Worm (Caenorhabditis elegans) whole organism, L2 larva: ENCODE results near the gene arr-1.

Source experiments
- C34F6.9 ChIP-seq: fragments of 150-350 bp; optimal IDR thresholded peaks from 2 replicates; lab custom pipeline; 2014; ENCODE audit warnings: missing biosample characterization, missing genetic modification characterization
- R02D3.7 ChIP-seq: fragments of 150-350 bp; optimal IDR thresholded peaks from 2 replicates; lab custom pipeline; 2014; ENCODE audit warnings: missing biosample characterization, missing genetic modification characterization
- Y55F3AM.14 ChIP-seq: fragments of 200-800 bp; sonication (Bioruptor generic); optimal IDR thresholded peaks from 2 replicates; lab custom pipeline; 2018; ENCODE audit warnings: mild to moderate bottlenecking, missing genetic modification characterization, missing compliant biosample characterization
- ZK546.5 ChIP-seq: sonication (generic microtip); optimal IDR thresholded peaks from 2 replicates; lab custom pipeline; 2017; ENCODE audit warnings: missing biosample characterization, missing genetic modification characterization
- alr-1 ChIP-seq: fragments of 150-350 bp; optimal IDR thresholded peaks from 2 replicates; lab custom pipeline; 2014; ENCODE audit warnings: missing biosample characterization, missing genetic modification characterization
- ama-1 ChIP-seq: fragments of 150-350 bp; optimal IDR thresholded peaks from 2 replicates; lab custom pipeline; 2018; ENCODE audit warnings: inconsistent platforms
- blmp-1 ChIP-seq: sonication (generic microtip); optimal IDR thresholded peaks from 2 replicates; lab custom pipeline; 2017; ENCODE audit warnings: missing genetic modification characterization, mild to moderate bottlenecking, missing compliant biosample characterization, antibody characterized with exemption, moderate library complexity; ENCODE audit not compliant: insufficient read depth
- ceh-16 ChIP-seq: fragments of 150-350 bp; optimal IDR thresholded peaks from 2 replicates; lab custom pipeline; 2014; ENCODE audit warnings: missing biosample characterization, missing genetic modification characterization
- egl-27 ChIP-seq: sonication (generic microtip); optimal IDR thresholded peaks from 3 replicates; lab custom pipeline; 2017; ENCODE audit warnings: missing biosample characterization, missing genetic modification reagents, missing genetic modification characterization
- elt-1 ChIP-seq: fragments of 150-350 bp; optimal IDR thresholded peaks from 2 replicates; lab custom pipeline; 2014; ENCODE audit warnings: missing biosample characterization, missing genetic modification characterization
- elt-3 ChIP-seq: sonication (generic microtip); optimal IDR thresholded peaks from 2 replicates; lab custom pipeline; 2017; ENCODE audit warnings: missing biosample characterization, missing genetic modification characterization
- fos-1 ChIP-seq: fragments of 150-350 bp; optimal IDR thresholded peaks from 2 replicates; lab custom pipeline; 2014; ENCODE audit warnings: missing biosample characterization, missing genetic modification characterization
- lin-11 ChIP-seq: fragments of 150-350 bp; sonication (generic microtip); optimal IDR thresholded peaks from 2 replicates; lab custom pipeline; 2014; ENCODE audit warnings: missing biosample characterization, missing genetic modification characterization, inconsistent platforms, mixed read lengths
- lin-13 ChIP-seq: fragments of 150-350 bp; optimal IDR thresholded peaks from 2 replicates; lab custom pipeline; 2014; ENCODE audit warnings: missing biosample characterization, missing genetic modification reagents, missing genetic modification characterization
- lin-39 ChIP-seq: fragments of 150-350 bp; optimal IDR thresholded peaks from 2 replicates; lab custom pipeline; 2014; ENCODE audit warnings: missing biosample characterization, missing genetic modification reagents, missing genetic modification characterization
- lsy-2 ChIP-seq, 2 experiments: fragments of 150-350 bp in 1 of 2; sonication (generic microtip) in 1 of 2; optimal IDR thresholded peaks; 2 replicates each; lab custom pipeline; 2014 to 2017; ENCODE audit warnings: missing biosample characterization in 2 of 2, missing genetic modification characterization in 2 of 2
- mdl-1 ChIP-seq, 2 experiments: fragments of 150-350 bp in 1 of 2; sonication (generic microtip) in 1 of 2; optimal IDR thresholded peaks; 2 replicates each; lab custom pipeline; 2017; ENCODE audit warnings: missing biosample characterization in 2 of 2, missing genetic modification characterization in 2 of 2
- nhr-11 ChIP-seq: fragments of 150-350 bp; optimal IDR thresholded peaks from 2 replicates; lab custom pipeline; 2014; ENCODE audit warnings: missing biosample characterization, missing genetic modification characterization
- nhr-129 ChIP-seq: fragments of 150-350 bp; optimal IDR thresholded peaks from 2 replicates; lab custom pipeline; 2014; ENCODE audit warnings: missing biosample characterization, missing genetic modification characterization
- nhr-21 ChIP-seq: fragments of 150-350 bp; optimal IDR thresholded peaks from 2 replicates; lab custom pipeline; 2014; ENCODE audit warnings: missing biosample characterization, missing genetic modification characterization
- nhr-23 ChIP-seq: fragments of 150-350 bp; optimal IDR thresholded peaks from 2 replicates; lab custom pipeline; 2014; ENCODE audit warnings: missing biosample characterization, missing genetic modification reagents, missing genetic modification characterization
- nhr-25 ChIP-seq: fragments of 150-350 bp; sonication (generic microtip); optimal IDR thresholded peaks from 3 replicates; lab custom pipeline; 2014; ENCODE audit warnings: missing biosample characterization, missing genetic modification characterization
- nhr-6 ChIP-seq: fragments of 150-350 bp; optimal IDR thresholded peaks from 2 replicates; lab custom pipeline; 2014; ENCODE audit warnings: missing biosample characterization, missing genetic modification characterization
- peb-1 ChIP-seq: fragments of 150-350 bp; optimal IDR thresholded peaks from 2 replicates; lab custom pipeline; 2014; ENCODE audit warnings: missing biosample characterization, missing genetic modification characterization
- sem-4 ChIP-seq: fragments of 150-350 bp; optimal IDR thresholded peaks from 2 replicates; lab custom pipeline; 2014; ENCODE audit warnings: missing biosample characterization, missing genetic modification reagents, missing genetic modification characterization
- skn-1 ChIP-seq: sonication (generic microtip); optimal IDR thresholded peaks from 2 replicates; lab custom pipeline; 2017; ENCODE audit warnings: missing biosample characterization, missing genetic modification characterization
- sma-3 ChIP-seq: sonication (generic microtip); optimal IDR thresholded peaks from 2 replicates; lab custom pipeline; 2016; ENCODE audit warnings: missing genetic modification reagents, missing genetic modification characterization, missing compliant biosample characterization
- sma-9 ChIP-seq, 2 experiments: fragments of 150-350 bp in 1 of 2; sonication (generic microtip) in 1 of 2; optimal IDR thresholded peaks; 2 replicates each; lab custom pipeline; 2014 to 2016; ENCODE audit warnings: missing genetic modification characterization in 2 of 2, mild to moderate bottlenecking in 1 of 2, missing biosample characterization in 1 of 2, missing compliant biosample characterization in 1 of 2, missing genetic modification reagents in 1 of 2, moderate library complexity in 1 of 2
- snpc-4 ChIP-seq: fragments of 150-350 bp; optimal IDR thresholded peaks from 2 replicates; lab custom pipeline; 2014; ENCODE audit warnings: missing biosample characterization, missing genetic modification characterization
- unc-39 ChIP-seq: fragments of 150-350 bp; optimal IDR thresholded peaks from 2 replicates; lab custom pipeline; 2014; ENCODE audit warnings: missing biosample characterization, missing genetic modification characterization
- unc-55 ChIP-seq: fragments of 150-350 bp; sonication (generic microtip); optimal IDR thresholded peaks from 3 replicates; lab custom pipeline; 2014; ENCODE audit warnings: missing biosample characterization, missing genetic modification reagents, missing genetic modification characterization
- zag-1 ChIP-seq: fragments of 150-350 bp; optimal IDR thresholded peaks from 2 replicates; lab custom pipeline; 2014; ENCODE audit warnings: missing biosample characterization, missing genetic modification characterization
- ztf-1 ChIP-seq: fragments of 200-800 bp; sonication (Bioruptor generic); conservative IDR thresholded peaks from 2 replicates; pipeline ENCODE4 v1.3.6; 2022; ENCODE audit warnings: missing genetic modification characterization, missing compliant biosample characterization
- ztf-4 ChIP-seq: fragments of 150-350 bp; optimal IDR thresholded peaks from 2 replicates; lab custom pipeline; 2014; ENCODE audit warnings: missing biosample characterization, missing genetic modification characterization

arr-1 gene

DNA sequence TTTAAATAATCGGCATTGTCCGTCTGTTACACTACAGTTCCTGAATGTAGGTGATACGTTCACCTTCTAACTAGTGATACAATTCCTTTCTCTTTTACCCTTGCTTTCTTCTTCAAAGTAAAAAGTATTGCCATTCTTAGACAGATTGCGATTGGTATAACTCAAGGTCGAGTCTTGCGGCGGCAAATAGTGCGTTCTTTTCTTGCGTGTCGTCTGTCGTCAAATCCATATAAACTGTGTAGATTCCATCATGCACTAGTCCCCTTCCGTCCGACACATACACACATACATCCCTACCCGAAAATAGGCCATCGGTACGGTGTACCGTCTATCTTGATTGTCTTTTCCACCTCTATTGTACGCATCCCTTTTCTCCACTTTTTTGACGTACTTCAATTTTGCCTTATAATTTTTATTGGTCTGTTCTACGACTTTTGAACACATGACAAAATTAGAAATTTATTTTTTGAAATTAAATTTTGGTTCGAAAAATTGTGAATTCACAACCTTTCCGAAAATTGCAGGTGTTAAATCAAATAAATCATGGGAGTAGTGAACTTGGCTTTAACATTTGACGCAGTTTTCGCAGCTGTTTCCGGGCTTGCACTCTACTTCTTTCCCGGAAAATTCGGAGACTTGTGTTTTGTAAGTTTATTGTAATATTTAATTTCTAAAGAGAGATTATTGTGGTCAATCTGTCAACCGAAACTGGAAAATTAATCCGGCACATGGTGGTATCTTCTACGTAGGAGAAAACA is 29.8 kb downstream of the arr-1 start, which contains the start of gene C44C1.1:
Gene C44C1.1 (plus strand): TSS at position 525 of the 758 bp plus-strand sequence.
- TF ChIP-seq ceh-16 (tag; lab: Kevin White, UChicago) (peak; percentile 36), nhr-21 (tag; lab: Kevin White, UChicago) (peak; percentile 61), nhr-6 (no peak), ama-1 (lab: Kevin White, UChicago) (no peak), fos-1 (tag; lab: Kevin White, UChicago) (peak; percentile 47), blmp-1 (tag; lab: Kevin White, UChicago) (peak; percentile 68), nhr-25 (tag; lab: Kevin White, UChicago) (peak; percentile 52), nhr-11 (tag; lab: Kevin White, UChicago) (no peak), peb-1 (tag; lab: Kevin White, UChicago) (no peak), lin-13 (GFP tag; lab: Kevin White, UChicago) (no peak), sma-3 (GFP tag; lab: Kevin White, UChicago) (peak; percentile 7), lin-11 (tag; lab: Kevin White, UChicago) (no peak), lsy-2 (tag; optimal IDR thresholded peaks at IDR 0.05; lab: Kevin White, UChicago) (peak in 1 of 2 experiments; percentile 7), unc-39 (no peak), nhr-129 (tag; lab: Kevin White, UChicago) (peak; percentile 35)

DNA sequence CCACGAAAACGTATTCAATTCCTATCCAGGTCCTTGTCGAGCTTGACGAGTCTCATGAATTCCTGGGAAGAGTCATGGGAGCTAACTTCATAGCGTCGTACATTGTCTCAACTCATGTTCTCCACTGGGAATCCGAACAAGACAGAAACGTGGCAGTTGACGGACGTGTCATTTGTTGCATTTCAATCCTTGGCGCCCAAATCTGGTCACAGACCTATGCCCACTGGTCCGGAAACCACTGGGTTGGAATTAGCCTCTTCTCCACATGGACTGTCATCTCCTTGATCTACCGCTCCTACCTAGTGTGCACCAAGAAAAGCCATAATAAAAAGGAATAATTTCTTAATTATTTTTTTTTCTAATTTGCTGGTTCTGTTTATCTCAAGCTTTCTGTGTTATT is 32.0 kb downstream of the arr-1 start:
- no peak for TF ChIP-seq skn-1 (tag; lab: Kevin White, UChicago)
- TF ChIP-seq lin-39 (tag; lab: Kevin White, UChicago): no peak
- TF ChIP-seq elt-1 (tag; lab: Kevin White, UChicago): no peak
- no peak for TF ChIP-seq Y55F3AM.14 (GFP tag; lab: Kevin White, UChicago)
- no peak for TF ChIP-seq alr-1 (tag; lab: Kevin White, UChicago)
- no peak for TF ChIP-seq egl-27
- TF ChIP-seq zag-1: no peak
- no peak for TF ChIP-seq nhr-6
- no peak for TF ChIP-seq ama-1 (lab: Kevin White, UChicago)
- TF ChIP-seq lin-13 (GFP tag; lab: Kevin White, UChicago): no peak
- no peak for TF ChIP-seq nhr-25 (tag; lab: Kevin White, UChicago)
- TF ChIP-seq sma-9 (GFP tag; optimal IDR thresholded peaks at IDR 0.05; lab: Kevin White, UChicago): no peak
- TF ChIP-seq sma-9 (tag; optimal IDR thresholded peaks at IDR 0.05; lab: Kevin White, UChicago): no peak
- TF ChIP-seq ceh-16 (tag; lab: Kevin White, UChicago): no peak
- TF ChIP-seq sma-3 (GFP tag; lab: Kevin White, UChicago): no peak
- TF ChIP-seq unc-39: no peak
- no peak for TF ChIP-seq ztf-4 (tag; lab: Kevin White, UChicago)

DNA sequence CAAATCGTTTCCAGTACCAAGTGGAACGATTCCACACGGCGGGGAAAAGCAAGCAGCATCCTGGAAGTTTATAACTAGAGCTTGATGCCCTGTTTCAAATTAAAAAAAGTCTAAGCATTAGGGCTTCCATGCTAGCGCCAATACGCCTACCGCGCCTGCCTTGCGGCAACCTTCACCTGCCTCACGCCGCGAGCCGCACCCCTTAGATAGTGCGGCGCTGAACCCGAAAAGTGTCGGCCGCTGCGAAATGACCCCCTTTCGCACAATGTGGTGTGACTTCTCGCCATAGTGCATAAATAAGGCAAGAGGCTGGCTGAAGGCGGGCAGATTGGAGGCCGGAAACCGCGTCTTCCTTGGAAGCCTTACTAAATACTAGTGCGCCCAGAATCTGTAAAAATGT is 35.9 kb downstream of the arr-1 start:
- no peak for TF ChIP-seq ztf-1 (GFP tag; lab: Robert Waterston, UW)
- TF ChIP-seq snpc-4 (tag; lab: Kevin White, UChicago): peak; percentile 84

DNA sequence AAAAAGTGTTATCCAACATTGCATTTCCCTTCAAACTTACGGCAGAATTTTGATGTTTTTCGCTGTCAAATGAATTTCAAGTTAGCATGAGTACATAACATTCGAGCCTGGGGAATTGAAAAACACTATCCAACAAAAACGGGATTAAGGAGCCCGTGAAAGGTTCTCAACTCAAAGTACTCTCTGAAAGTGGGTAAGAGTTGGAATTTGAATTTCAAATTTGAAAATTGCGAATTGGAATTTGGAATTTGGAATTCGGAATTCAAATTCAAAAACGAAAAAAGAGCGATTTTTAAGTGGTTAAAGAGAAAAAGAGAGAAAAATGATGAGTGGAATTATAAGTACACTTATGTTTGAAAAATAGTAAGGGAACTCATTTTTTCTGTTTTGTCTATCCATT is 40.7 kb downstream of the arr-1 start, which contains the start of the genes C09E10.3 and dgk-1:
Gene C09E10.3 (minus strand): TSS at position 101 of the 400 bp plus-strand sequence.
Gene dgk-1 (minus strand): TSS at position 183 of the 400 bp plus-strand sequence.
- TF ChIP-seq ZK546.5 (tag; lab: Kevin White, UChicago) (no peak), sma-9 (GFP tag; optimal IDR thresholded peaks at IDR 0.05; lab: Kevin White, UChicago) (no peak), sma-9 (tag; optimal IDR thresholded peaks at IDR 0.05; lab: Kevin White, UChicago) (no peak), unc-39 (no peak), egl-27 (no peak), unc-55 (no peak), nhr-23 (tag; lab: Kevin White, UChicago) (no peak), R02D3.7 (no peak), skn-1 (tag; lab: Kevin White, UChicago) (no peak), lin-39 (tag; lab: Kevin White, UChicago) (no peak), lin-11 (tag; lab: Kevin White, UChicago) (no peak), elt-1 (tag; lab: Kevin White, UChicago) (no peak), elt-3 (no peak), ceh-16 (tag; lab: Kevin White, UChicago) (no peak), sem-4 (no peak), C34F6.9 (tag; lab: Kevin White, UChicago) (no peak), lsy-2 (tag; optimal IDR thresholded peaks at IDR 0.05; lab: Kevin White, UChicago) (no peak), fos-1 (tag; lab: Kevin White, UChicago) (no peak), mdl-1 (tag; optimal IDR thresholded peaks at IDR 0.05; lab: Kevin White, UChicago) (no peak), ztf-1 (GFP tag; lab: Robert Waterston, UW) (no peak)
